Fruit fly (Drosophila melanogaster) whole organism, embryonic: ENCODE measurements around the gene CG16719.

Experiments used
- CG12299 ChIP-seq: fragments of 200-800 bp; sonication (Bioruptor generic); optimal IDR thresholded peaks from 2 replicates; lab custom pipeline; 2018; ENCODE audit warnings: missing biosample characterization, mild to moderate bottlenecking, missing genetic modification characterization
- CG1647 ChIP-seq: fragments of 200-800 bp; sonication (Bioruptor generic); optimal IDR thresholded peaks from 3 replicates; lab custom pipeline; 2016; ENCODE audit warnings: missing biosample characterization, missing genetic modification characterization
- CG7271 ChIP-seq: fragments of 200-800 bp; sonication (Bioruptor generic); optimal IDR thresholded peaks from 2 replicates; lab custom pipeline; 2018; ENCODE audit warnings: missing biosample characterization, mild to moderate bottlenecking, missing genetic modification characterization, moderate library complexity
- Xbp1 ChIP-seq: fragments of 200-800 bp; sonication (Bioruptor generic); optimal IDR thresholded peaks from 3 replicates; lab custom pipeline; 2016; ENCODE audit warnings: missing biosample characterization, mild to moderate bottlenecking, missing genetic modification characterization
- eve ChIP-seq, 2 experiments: fragments of >200 bp; optimal IDR thresholded peaks; 2 replicates each; lab custom pipeline; 2017; ENCODE audit warnings: missing biosample characterization in 2 of 2, missing genetic modification characterization in 2 of 2
- pnt ChIP-seq: fragments of 200-800 bp; sonication (Bioruptor generic); optimal IDR thresholded peaks from 3 replicates; lab custom pipeline; 2016; ENCODE audit warnings: missing biosample characterization, missing genetic modification characterization

DNA sequence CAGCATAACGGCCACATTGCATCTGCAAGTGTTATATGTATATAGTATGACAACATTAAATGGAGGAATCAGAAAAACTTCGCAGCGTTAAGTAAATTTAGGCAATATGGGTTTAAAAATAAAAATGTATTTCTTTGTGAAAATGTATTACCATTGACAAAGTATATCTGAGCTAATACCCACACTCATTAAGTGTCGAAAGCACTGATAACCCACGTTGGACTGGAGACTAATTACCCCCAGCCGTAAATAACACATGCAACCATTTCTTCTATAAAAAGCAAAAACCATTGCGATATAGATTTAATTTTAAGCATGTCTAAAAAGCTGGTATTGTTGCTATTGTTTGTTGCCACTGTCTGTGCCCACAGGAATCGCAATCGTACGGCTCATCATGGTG, 47.2 kb upstream of the CG16719 start, which contains the start of gene CG8329:
- no peak for TF ChIP-seq eve (GFP tag; optimal IDR thresholded peaks at IDR 0.05; lab: Kevin White, UChicago)
- TF ChIP-seq CG12299 (tag; lab: Kevin White, UChicago): no peak
- no peak for TF ChIP-seq pnt (GFP tag; lab: Kevin White, UChicago)
- TF ChIP-seq CG1647: no peak
- TF ChIP-seq CG7271 (tag; lab: Kevin White, UChicago): no peak
- TF ChIP-seq Xbp1 (GFP tag; lab: Kevin White, UChicago): no peak
